Fruit fly (Drosophila melanogaster) whole organism, embryonic: Measurements from ENCODE around the gene CG42535.

Experiments used
- B-H1 ChIP-seq: fragments of 200-800 bp; sonication (Bioruptor generic); IDR thresholded peaks from 3 replicates; pipeline ENCODE4 v1.3.6; 2022; ENCODE audit warnings: missing biosample characterization, missing genetic modification characterization
- CG11398 ChIP-seq: fragments of 200-800 bp; sonication (Bioruptor generic); optimal IDR thresholded peaks from 2 replicates; lab custom pipeline; 2016; ENCODE audit warnings: missing biosample characterization, missing genetic modification characterization
- CG12155 ChIP-seq: fragments of 200-800 bp; sonication (Bioruptor generic); optimal IDR thresholded peaks from 3 replicates; lab custom pipeline; 2016; ENCODE audit warnings: missing biosample characterization, missing genetic modification characterization
- CG12942 ChIP-seq: fragments of 200-800 bp; sonication (Bioruptor generic); optimal IDR thresholded peaks from 3 replicates; lab custom pipeline; 2016; ENCODE audit warnings: missing biosample characterization, missing genetic modification characterization
- CG14014 ChIP-seq: fragments of 200-800 bp; sonication (Bioruptor generic); IDR thresholded peaks from 2 replicates; pipeline ENCODE4 v1.3.6; 2022; ENCODE audit warnings: missing biosample characterization, missing genetic modification characterization
- CG14667 ChIP-seq: fragments of 200-800 bp; sonication (Bioruptor generic); IDR thresholded peaks from 2 replicates; pipeline ENCODE4 v1.3.6; 2022; ENCODE audit warnings: missing biosample characterization, missing genetic modification characterization
- CG1647 ChIP-seq: fragments of 200-800 bp; sonication (Bioruptor generic); optimal IDR thresholded peaks from 3 replicates; lab custom pipeline; 2016; ENCODE audit warnings: missing biosample characterization, missing genetic modification characterization
- CG17912 ChIP-seq: fragments of 200-800 bp; sonication (Bioruptor generic); optimal IDR thresholded peaks from 2 replicates; lab custom pipeline; 2018; ENCODE audit warnings: missing biosample characterization, mild to moderate bottlenecking, missing genetic modification characterization
- CG31224 ChIP-seq: fragments of 200-800 bp; sonication (Bioruptor generic); IDR thresholded peaks from 2 replicates; pipeline ENCODE4 v1.3.6; 2022; ENCODE audit warnings: missing biosample characterization, missing genetic modification characterization
- CG32767 ChIP-seq: fragments of 200-800 bp; sonication (Bioruptor generic); IDR thresholded peaks from 2 replicates; pipeline ENCODE4 v1.3.6; 2022; ENCODE audit warnings: missing biosample characterization, missing genetic modification characterization
- CG3726 ChIP-seq: fragments of 200-800 bp; sonication (Bioruptor generic); IDR thresholded peaks from 3 replicates; pipeline ENCODE4, ENCODE4 v1.3.6; 2022; ENCODE audit warnings: missing biosample characterization, missing genetic modification characterization
- CG6654 ChIP-seq: fragments of 200-800 bp; sonication (Bioruptor generic); optimal IDR thresholded peaks from 2 replicates; lab custom pipeline; 2017; ENCODE audit warnings: missing biosample characterization, mild to moderate bottlenecking, missing genetic modification characterization
- CG6689 ChIP-seq: fragments of 200-800 bp; sonication (Bioruptor generic); IDR thresholded peaks from 2 replicates; pipeline ENCODE4 v1.3.6; 2022; ENCODE audit warnings: missing biosample characterization, missing genetic modification characterization
- CG7372 ChIP-seq: fragments of 200-800 bp; sonication (Bioruptor generic); IDR thresholded peaks from 2 replicates; pipeline ENCODE4 v1.3.6; 2022; ENCODE audit warnings: missing biosample characterization, missing genetic modification characterization
- CG8359 ChIP-seq: fragments of 200-800 bp; sonication (Bioruptor generic); optimal IDR thresholded peaks from 2 replicates; lab custom pipeline; 2017; ENCODE audit warnings: missing biosample characterization, mild to moderate bottlenecking, missing genetic modification characterization, borderline replicate concordance
- CHES-1-like ChIP-seq: fragments of 200-800 bp; sonication (Bioruptor generic); optimal IDR thresholded peaks from 2 replicates; lab custom pipeline; 2016; ENCODE audit warnings: missing biosample characterization, missing genetic modification characterization
- Deaf1 ChIP-seq: fragments of 200-800 bp; optimal IDR thresholded peaks from 3 replicates; lab custom pipeline; 2019; ENCODE audit warnings: missing biosample characterization, mild to moderate bottlenecking, missing genetic modification characterization, moderate library complexity
- E2f2 ChIP-seq: fragments of 200-800 bp; sonication (Bioruptor generic); IDR thresholded peaks from 2 replicates; pipeline ENCODE4 v1.3.6; 2022; ENCODE audit warnings: missing biosample characterization, missing genetic modification characterization
- HHEX ChIP-seq: fragments of 200-800 bp; sonication (Bioruptor generic); optimal IDR thresholded peaks from 3 replicates; lab custom pipeline; 2017; ENCODE audit warnings: missing biosample characterization, mild to moderate bottlenecking, missing genetic modification characterization, missing genetic modification reagents
- HLH4C ChIP-seq: fragments of 200-800 bp; sonication (Bioruptor generic); IDR thresholded peaks from 3 replicates; pipeline ENCODE4 v1.3.6; 2022; ENCODE audit warnings: missing biosample characterization, missing genetic modification characterization; ENCODE audit not compliant: partially characterized antibody
- Hmx ChIP-seq: fragments of 200-800 bp; sonication (Bioruptor generic); optimal IDR thresholded peaks from 2 replicates; lab custom pipeline; 2016; ENCODE audit warnings: missing biosample characterization, missing genetic modification characterization
- Hr3 ChIP-seq: fragments of 200-800 bp; sonication (Bioruptor generic); optimal IDR thresholded peaks from 3 replicates; lab custom pipeline; 2016; ENCODE audit warnings: missing biosample characterization, missing genetic modification characterization
- Hr51 ChIP-seq, 2 experiments: fragments of 200-800 bp; sonication (Bioruptor generic); optimal IDR thresholded peaks; 2 replicates in 1 of 2; 3 replicates in 1 of 2; lab custom pipeline; 2016 to 2018; ENCODE audit warnings: missing biosample characterization in 2 of 2, missing genetic modification characterization in 2 of 2, mild to moderate bottlenecking in 1 of 2, moderate library complexity in 1 of 2
- Hsf ChIP-seq: fragments of 200-800 bp; sonication (Bioruptor generic); optimal IDR thresholded peaks from 3 replicates; lab custom pipeline; 2016; ENCODE audit warnings: missing biosample characterization, missing genetic modification characterization
- Kr ChIP-seq: fragments of 200-800 bp; sonication (Bioruptor generic); optimal IDR thresholded peaks from 2 replicates; lab custom pipeline; 2017; ENCODE audit warnings: missing biosample characterization, mild to moderate bottlenecking, missing genetic modification characterization
- MBD-R2 ChIP-seq: fragments of 200-800 bp; sonication (Bioruptor generic); IDR thresholded peaks from 2 replicates; pipeline ENCODE4 v1.3.6; 2022; ENCODE audit warnings: missing biosample characterization, missing genetic modification characterization
- Meics ChIP-seq: fragments of 200-800 bp; sonication (Bioruptor generic); optimal IDR thresholded peaks from 2 replicates; lab custom pipeline; 2017; ENCODE audit warnings: missing biosample characterization, mild to moderate bottlenecking, missing genetic modification characterization
- NC2α ChIP-seq: fragments of 200-800 bp; sonication (Bioruptor generic); optimal IDR thresholded peaks from 2 replicates; lab custom pipeline; 2016; ENCODE audit warnings: missing biosample characterization, missing genetic modification characterization
- PHDP ChIP-seq: fragments of 200-800 bp; sonication (Bioruptor generic); optimal IDR thresholded peaks from 3 replicates; lab custom pipeline; 2018; ENCODE audit warnings: missing biosample characterization, mild to moderate bottlenecking, missing genetic modification characterization, moderate library complexity
- Ptx1 ChIP-seq: fragments of 200-800 bp; sonication (Bioruptor generic); IDR thresholded peaks from 2 replicates; pipeline ENCODE4 v1.3.6; 2022; ENCODE audit warnings: missing biosample characterization, missing genetic modification characterization
- Xrp1 ChIP-seq: fragments of 200-800 bp; sonication (Bioruptor generic); IDR thresholded peaks from 2 replicates; pipeline ENCODE4 v1.3.6; 2022; ENCODE audit warnings: missing biosample characterization, missing genetic modification characterization
- ab ChIP-seq: fragments of 200-800 bp; sonication (Bioruptor generic); optimal IDR thresholded peaks from 2 replicates; lab custom pipeline; 2016; ENCODE audit warnings: missing biosample characterization, missing genetic modification characterization
- cad ChIP-seq: fragments of >200 bp; optimal IDR thresholded peaks from 2 replicates; lab custom pipeline; 2017; ENCODE audit warnings: missing biosample characterization, missing genetic modification characterization
- cato ChIP-seq: fragments of 200-800 bp; sonication (Bioruptor generic); optimal IDR thresholded peaks from 2 replicates; lab custom pipeline; 2016; ENCODE audit warnings: missing biosample characterization, missing genetic modification characterization, borderline replicate concordance
- chinmo ChIP-seq: fragments of 200-800 bp; sonication (Bioruptor generic); IDR thresholded peaks from 4 replicates; pipeline ENCODE4 v1.3.6; 2022; ENCODE audit warnings: missing biosample characterization, missing genetic modification characterization; ENCODE audit not compliant: partially characterized antibody
- dati ChIP-seq: fragments of 200-800 bp; sonication (Bioruptor generic); IDR thresholded peaks from 2 replicates; pipeline ENCODE4 v1.3.6; 2022; ENCODE audit warnings: missing biosample characterization, missing genetic modification characterization
- fd102C ChIP-seq: fragments of 200-800 bp; sonication (Bioruptor generic); optimal IDR thresholded peaks from 2 replicates; lab custom pipeline; 2018; ENCODE audit warnings: missing biosample characterization, mild to moderate bottlenecking, missing genetic modification characterization, moderate library complexity
- knrl ChIP-seq: fragments of 200-800 bp; sonication (Bioruptor generic); IDR thresholded peaks from 3 replicates; pipeline ENCODE4 v1.3.6; 2022; ENCODE audit warnings: missing biosample characterization, missing genetic modification characterization; ENCODE audit not compliant: partially characterized antibody
- lbe ChIP-seq: fragments of 200-800 bp; sonication (Bioruptor generic); optimal IDR thresholded peaks from 2 replicates; lab custom pipeline; 2016; ENCODE audit warnings: missing biosample characterization, mild to moderate bottlenecking, missing genetic modification characterization
- lmd ChIP-seq: fragments of 200-800 bp; sonication (Bioruptor generic); IDR thresholded peaks from 2 replicates; pipeline ENCODE4 v1.3.6; 2022; ENCODE audit warnings: missing biosample characterization, missing genetic modification characterization
- luna ChIP-seq: fragments of 200-800 bp; sonication (Bioruptor generic); optimal IDR thresholded peaks from 2 replicates; lab custom pipeline; 2016; ENCODE audit warnings: missing biosample characterization, missing genetic modification characterization
- stc ChIP-seq: fragments of 200-800 bp; sonication (Bioruptor generic); IDR thresholded peaks from 2 replicates; pipeline ENCODE4 v1.3.6; 2022; ENCODE audit warnings: missing biosample characterization, missing genetic modification characterization
- sug ChIP-seq: fragments of 200-800 bp; optimal IDR thresholded peaks from 2 replicates; lab custom pipeline; 2019; ENCODE audit warnings: missing biosample characterization, mild to moderate bottlenecking, missing genetic modification characterization, moderate library complexity
- tap ChIP-seq: fragments of 200-800 bp; optimal IDR thresholded peaks from 3 replicates; lab custom pipeline; 2019; ENCODE audit warnings: missing biosample characterization, mild to moderate bottlenecking, missing genetic modification characterization, moderate library complexity
- twi ChIP-seq: fragments of 200-800 bp; optimal IDR thresholded peaks from 2 replicates; lab custom pipeline; 2019; ENCODE audit warnings: missing biosample characterization, mild to moderate bottlenecking, missing genetic modification characterization, moderate library complexity
- tx ChIP-seq: fragments of 200-800 bp; sonication (Bioruptor generic); optimal IDR thresholded peaks from 2 replicates; lab custom pipeline; 2016; ENCODE audit warnings: missing biosample characterization, missing genetic modification characterization

CG42535 gene

DNA sequence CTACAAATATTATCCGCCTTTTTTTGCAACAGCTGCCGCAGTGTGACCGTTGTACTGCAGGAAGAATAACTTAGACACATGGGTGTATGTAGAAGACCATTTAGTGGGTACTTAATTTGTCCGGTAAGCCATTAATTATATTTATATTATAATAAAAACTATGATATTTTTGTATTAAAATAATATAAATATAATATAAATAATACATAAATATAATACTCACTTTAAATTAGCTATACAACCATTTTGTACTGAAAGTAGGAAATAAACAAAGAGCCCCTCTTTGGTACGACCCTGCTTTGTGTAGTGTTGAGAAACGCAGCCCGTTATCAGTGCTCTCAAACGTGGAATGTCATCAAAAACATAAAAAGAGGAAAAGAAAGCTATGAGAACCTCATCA lies 7.1 kb upstream of the CG42535 start, which contains the start of gene Cnep1r2 (continued):
- peak; percentile 58 for TF ChIP-seq fd102C (GFP tag; lab: Kevin White, UChicago)
- no peak for TF ChIP-seq luna (GFP tag; lab: Kevin White, UChicago)
- peak; percentile 92 for TF ChIP-seq lbe
- TF ChIP-seq CG6689 (GFP tag; lab: Robert Waterston, UW): peak; percentile 97
- TF ChIP-seq cato (GFP tag; lab: Kevin White, UChicago): peak; percentile 88
- TF ChIP-seq stc (GFP tag; lab: Robert Waterston, UW): peak; percentile 95
- peak; percentile 97 for TF ChIP-seq PHDP (tag; lab: Kevin White, UChicago)
- peak; percentile 85 to 97 for TF ChIP-seq Hr51 (GFP tag; optimal IDR thresholded peaks at IDR 0.05; lab: Kevin White, UChicago)
- TF ChIP-seq CG32767 (GFP tag; lab: Robert Waterston, UW): peak; percentile 95
- no peak for TF ChIP-seq CG11398 (GFP tag; lab: Kevin White, UChicago)
- peak; percentile 93 for TF ChIP-seq MBD-R2 (GFP tag; lab: Robert Waterston, UW)
- peak; percentile 96 for TF ChIP-seq Meics (GFP tag; lab: Kevin White, UChicago)
- peak; percentile 18 for TF ChIP-seq CHES-1-like
- peak; percentile 81 for TF ChIP-seq Deaf1
- peak; percentile 89 for TF ChIP-seq CG8359 (GFP tag; lab: Kevin White, UChicago)
- TF ChIP-seq Hsf: peak; percentile 79
- peak; percentile 58; the same call in 2 of the 3 replicates for TF ChIP-seq knrl
- peak; percentile 69; the same call in 1 of the 2 replicates for TF ChIP-seq dati
- peak; percentile 70 for TF ChIP-seq tx (GFP tag; lab: Kevin White, UChicago)
- peak; percentile 98 for TF ChIP-seq Xrp1 (GFP tag; lab: Robert Waterston, UW)
- TF ChIP-seq sug: peak; percentile 97
- TF ChIP-seq chinmo (GFP tag; lab: Robert Waterston, UW): no peak
- peak; percentile 93 for TF ChIP-seq B-H1 (GFP tag; lab: Robert Waterston, UW)
- TF ChIP-seq CG12155 (GFP tag; lab: Kevin White, UChicago): peak; percentile 91
- no peak for TF ChIP-seq Hmx
- peak; percentile 96 for TF ChIP-seq CG7372 (GFP tag; lab: Robert Waterston, UW)
- peak; percentile 97 for TF ChIP-seq twi (tag; lab: Kevin White, UChicago)
- peak; percentile 93 for TF ChIP-seq CG12942 (GFP tag; lab: Kevin White, UChicago)
- peak; percentile 93 for TF ChIP-seq HHEX
- no peak for TF ChIP-seq HLH4C (GFP tag; lab: Robert Waterston, UW)
- peak; percentile 95 for TF ChIP-seq CG14667
- peak; percentile 97 for TF ChIP-seq lmd (GFP tag; lab: Robert Waterston, UW)
- peak; percentile 98 for TF ChIP-seq Hr3 (GFP tag; lab: Kevin White, UChicago)
- TF ChIP-seq CG17912: peak; percentile 89
- peak; percentile 88; the same call in 2 of the 3 replicates for TF ChIP-seq CG3726 (GFP tag; lab: Robert Waterston, UW)
- TF ChIP-seq Kr (GFP tag; lab: Kevin White, UChicago): peak; percentile 36
- TF ChIP-seq CG31224 (GFP tag; lab: Robert Waterston, UW): peak; percentile 93
- TF ChIP-seq tap (tag; lab: Kevin White, UChicago): peak; percentile 91
- TF ChIP-seq CG1647 (GFP tag; lab: Kevin White, UChicago): peak; percentile 70
- TF ChIP-seq Ptx1 (GFP tag; lab: Robert Waterston, UW): peak; percentile 98
- peak; percentile 60 for TF ChIP-seq ab (GFP tag; lab: Kevin White, UChicago)
- peak; percentile 95 for TF ChIP-seq CG14014 (GFP tag; lab: Robert Waterston, UW)
- TF ChIP-seq cad (GFP tag; lab: Kevin White, UChicago): no peak
- peak; percentile 79 for TF ChIP-seq CG6654
- TF ChIP-seq NC2α (GFP tag; lab: Kevin White, UChicago): no peak
- TF ChIP-seq E2f2 (GFP tag; lab: Robert Waterston, UW): peak; percentile 79
